Fruit fly (Drosophila melanogaster) Kc167 (cell line): ENCODE results near the gene Dnaaf6.

ENCODE experiments used
- Sin3A ChIP-seq: fragments of >200 bp; optimal IDR thresholded peaks from 2 replicates; lab custom pipeline; 2018; ENCODE audit warnings: missing external identifiers
- psq ChIP-seq: fragments of >200 bp; optimal IDR thresholded peaks from 2 replicates; lab custom pipeline; 2017; ENCODE audit warnings: missing external identifiers

DNA sequence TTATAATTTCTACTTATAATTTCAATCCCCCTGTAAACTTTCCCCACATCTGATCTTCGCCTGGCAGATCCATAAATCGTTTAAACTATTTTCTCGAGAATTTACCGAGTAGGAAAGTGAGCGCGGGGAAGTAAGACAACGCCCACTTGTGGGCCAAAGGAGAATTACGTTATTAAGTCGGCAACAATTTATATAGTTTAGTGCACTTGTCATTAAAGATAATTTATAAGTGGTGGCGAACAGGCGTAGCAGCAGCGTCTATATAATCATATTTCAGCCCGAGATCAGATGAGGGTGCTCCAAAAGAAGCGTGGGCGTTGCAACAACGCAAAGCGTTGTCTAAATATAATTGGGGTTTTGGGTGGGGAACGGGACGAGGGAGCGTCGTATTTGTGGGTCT is 29.8 kb upstream of the Dnaaf6 start:
- TF ChIP-seq Sin3A (lab: Kevin White, UChicago) (no peak), psq (no peak)
